Fruit fly (Drosophila melanogaster) whole organism, embryonic: ENCODE data around the gene CG1024.

ENCODE experiments used
- Asciz ChIP-seq: fragments of 200-800 bp; sonication (Bioruptor generic); optimal IDR thresholded peaks from 2 replicates; lab custom pipeline; 2017; ENCODE audit warnings: missing biosample characterization, mild to moderate bottlenecking, missing genetic modification characterization, missing genetic modification reagents
- CG10366 ChIP-seq: fragments of 200-800 bp; sonication (Bioruptor generic); IDR thresholded peaks from 2 replicates; pipeline ENCODE4 v1.3.6; 2022; ENCODE audit warnings: missing biosample characterization, missing genetic modification characterization
- CG10543 ChIP-seq: fragments of 200-800 bp; sonication (Bioruptor generic); optimal IDR thresholded peaks from 3 replicates; lab custom pipeline; 2017; ENCODE audit warnings: missing biosample characterization, mild to moderate bottlenecking, missing genetic modification characterization, moderate library complexity
- CG12104 ChIP-seq: fragments of 200-800 bp; sonication (Bioruptor generic); optimal IDR thresholded peaks from 3 replicates; lab custom pipeline; 2016; ENCODE audit warnings: missing biosample characterization, missing genetic modification characterization
- CG12659 ChIP-seq: fragments of 200-800 bp; sonication (Bioruptor generic); optimal IDR thresholded peaks from 3 replicates; lab custom pipeline; 2017; ENCODE audit warnings: mild to moderate bottlenecking, missing biosample characterization, missing genetic modification reagents, missing genetic modification characterization
- CG12942 ChIP-seq: fragments of 200-800 bp; sonication (Bioruptor generic); optimal IDR thresholded peaks from 3 replicates; lab custom pipeline; 2016; ENCODE audit warnings: missing biosample characterization, missing genetic modification characterization
- CG13894 ChIP-seq: fragments of 200-800 bp; sonication (Bioruptor generic); optimal IDR thresholded peaks from 3 replicates; lab custom pipeline; 2018; ENCODE audit warnings: missing biosample characterization, mild to moderate bottlenecking, missing genetic modification characterization, moderate library complexity
- CG14014 ChIP-seq: fragments of 200-800 bp; sonication (Bioruptor generic); IDR thresholded peaks from 2 replicates; pipeline ENCODE4 v1.3.6; 2022; ENCODE audit warnings: missing biosample characterization, missing genetic modification characterization
- CG15601 ChIP-seq: fragments of 200-800 bp; sonication (Bioruptor generic); optimal IDR thresholded peaks from 3 replicates; lab custom pipeline; 2019; ENCODE audit warnings: missing biosample characterization, mild to moderate bottlenecking, missing genetic modification characterization, moderate library complexity
- CG15696 ChIP-seq: fragments of 200-800 bp; sonication (Bioruptor generic); optimal IDR thresholded peaks from 2 replicates; lab custom pipeline; 2019; ENCODE audit warnings: missing biosample characterization, mild to moderate bottlenecking, missing genetic modification characterization, moderate library complexity
- CG17361 ChIP-seq: fragments of 200-800 bp; sonication (Bioruptor generic); IDR thresholded peaks from 3 replicates; pipeline ENCODE4 v1.3.6; 2022; ENCODE audit warnings: missing biosample characterization, missing genetic modification characterization
- CG18262 ChIP-seq: fragments of 200-800 bp; optimal IDR thresholded peaks from 3 replicates; lab custom pipeline; 2019; ENCODE audit warnings: missing biosample characterization, mild to moderate bottlenecking, missing genetic modification characterization, moderate library complexity
- CG18764 ChIP-seq: fragments of 200-800 bp; sonication (Bioruptor generic); optimal IDR thresholded peaks from 3 replicates; lab custom pipeline; 2016; ENCODE audit warnings: missing biosample characterization, missing genetic modification characterization
- CG3163 ChIP-seq: fragments of 200-800 bp; sonication (Bioruptor generic); optimal IDR thresholded peaks from 3 replicates; lab custom pipeline; 2016; ENCODE audit warnings: missing biosample characterization, missing genetic modification characterization
- CG32767 ChIP-seq: fragments of 200-800 bp; sonication (Bioruptor generic); IDR thresholded peaks from 2 replicates; pipeline ENCODE4 v1.3.6; 2022; ENCODE audit warnings: missing biosample characterization, missing genetic modification characterization
- CG6272 ChIP-seq: fragments of 200-800 bp; sonication (Bioruptor generic); IDR thresholded peaks from 2 replicates; pipeline ENCODE4 v1.3.6; 2022; ENCODE audit warnings: missing biosample characterization, missing genetic modification characterization
- CG6765 ChIP-seq: fragments of 200-800 bp; sonication (Bioruptor generic); optimal IDR thresholded peaks from 3 replicates; lab custom pipeline; 2017; ENCODE audit warnings: missing biosample characterization, mild to moderate bottlenecking, missing genetic modification characterization
- CG7357 ChIP-seq: fragments of 200-800 bp; sonication (Bioruptor generic); IDR thresholded peaks from 3 replicates; pipeline ENCODE4 v1.3.6; 2022; ENCODE audit warnings: missing biosample characterization, missing genetic modification characterization
- CG7745 ChIP-seq: fragments of 200-800 bp; sonication (Bioruptor generic); optimal IDR thresholded peaks from 2 replicates; lab custom pipeline; 2018; ENCODE audit warnings: missing biosample characterization, mild to moderate bottlenecking, missing genetic modification characterization, moderate library complexity
- CG7839 ChIP-seq: fragments of 200-800 bp; sonication (Bioruptor generic); optimal IDR thresholded peaks from 3 replicates; lab custom pipeline; 2018; ENCODE audit warnings: missing biosample characterization, mild to moderate bottlenecking, missing genetic modification characterization, moderate library complexity
- CrebB ChIP-seq: fragments of 200-800 bp; sonication (Bioruptor generic); optimal IDR thresholded peaks from 3 replicates; lab custom pipeline; 2018; ENCODE audit warnings: missing biosample characterization, mild to moderate bottlenecking, missing genetic modification characterization
- Hmr ChIP-seq: fragments of 200-800 bp; sonication (Bioruptor generic); optimal IDR thresholded peaks from 3 replicates; lab custom pipeline; 2017; ENCODE audit warnings: mild to moderate bottlenecking, missing biosample characterization, missing genetic modification reagents, missing genetic modification characterization
- Hr3 ChIP-seq: fragments of 200-800 bp; sonication (Bioruptor generic); optimal IDR thresholded peaks from 3 replicates; lab custom pipeline; 2016; ENCODE audit warnings: missing biosample characterization, missing genetic modification characterization
- Lhr ChIP-seq: fragments of 200-800 bp; sonication (Bioruptor generic); optimal IDR thresholded peaks from 3 replicates; lab custom pipeline; 2017; ENCODE audit warnings: mild to moderate bottlenecking, missing biosample characterization, missing genetic modification reagents, missing genetic modification characterization
- Max ChIP-seq: fragments of 200-800 bp; sonication (Bioruptor generic); optimal IDR thresholded peaks from 2 replicates; lab custom pipeline; 2016; ENCODE audit warnings: missing biosample characterization, mild to moderate bottlenecking, missing genetic modification characterization
- Neu2 ChIP-seq: fragments of 200-800 bp; sonication (Bioruptor generic); optimal IDR thresholded peaks from 3 replicates; lab custom pipeline; 2016; ENCODE audit warnings: missing biosample characterization, missing genetic modification characterization, borderline replicate concordance
- Nf-YB ChIP-seq: fragments of 200-800 bp; sonication (Bioruptor generic); optimal IDR thresholded peaks from 3 replicates; lab custom pipeline; 2019; ENCODE audit warnings: missing biosample characterization, mild to moderate bottlenecking, missing genetic modification characterization, moderate library complexity
- az2 ChIP-seq: fragments of 200-800 bp; sonication (Bioruptor generic); optimal IDR thresholded peaks from 3 replicates; lab custom pipeline; 2016; ENCODE audit warnings: missing biosample characterization, missing genetic modification characterization
- bigmax ChIP-seq: fragments of 200-800 bp; sonication (Bioruptor generic); optimal IDR thresholded peaks from 2 replicates; lab custom pipeline; 2018; ENCODE audit warnings: missing biosample characterization, mild to moderate bottlenecking, missing genetic modification characterization
- bowl ChIP-seq: fragments of 200-800 bp; sonication (Bioruptor generic); IDR thresholded peaks from 2 replicates; pipeline ENCODE4 v1.3.6; 2022; ENCODE audit warnings: missing biosample characterization, missing genetic modification characterization
- crp ChIP-seq, 2 experiments: fragments of 200-800 bp; sonication (Bioruptor generic); optimal IDR thresholded peaks; 2 replicates in 1 of 2; 3 replicates in 1 of 2; lab custom pipeline; 2017; ENCODE audit warnings: missing biosample characterization in 2 of 2, missing genetic modification characterization in 2 of 2, mild to moderate bottlenecking in 1 of 2, moderate library complexity in 1 of 2
- dan ChIP-seq: fragments of 200-800 bp; sonication (Bioruptor generic); IDR thresholded peaks from 2 replicates; pipeline ENCODE4 v1.3.6; 2022; ENCODE audit warnings: missing biosample characterization, missing genetic modification characterization
- fd3F ChIP-seq: fragments of 200-800 bp; sonication (Bioruptor generic); optimal IDR thresholded peaks from 2 replicates; lab custom pipeline; 2018; ENCODE audit warnings: missing biosample characterization, mild to moderate bottlenecking, missing genetic modification characterization, moderate library complexity
- gem ChIP-seq: fragments of 200-800 bp; sonication (Bioruptor generic); optimal IDR thresholded peaks from 2 replicates; lab custom pipeline; 2019; ENCODE audit warnings: missing biosample characterization, mild to moderate bottlenecking, missing genetic modification characterization, moderate library complexity
- hbn ChIP-seq: fragments of 200-800 bp; sonication (Bioruptor generic); IDR thresholded peaks from 2 replicates; pipeline ENCODE4 v1.3.6; 2022; ENCODE audit warnings: missing biosample characterization, missing genetic modification characterization; ENCODE audit not compliant: partially characterized antibody
- hkb ChIP-seq, 2 experiments: fragments of 200-800 bp in 1 of 2; fragments of >200 bp in 1 of 2; sonication (Bioruptor generic) in 1 of 2; IDR thresholded peaks in 1 of 2; optimal IDR thresholded peaks in 1 of 2; 2 replicates each; pipeline versions ENCODE4 v1.3.6 to Lab custom; 2017 to 2022; ENCODE audit warnings: missing biosample characterization in 1 of 2, missing genetic modification characterization in 1 of 2
- kni ChIP-seq: fragments of 200-800 bp; sonication (Bioruptor generic); optimal IDR thresholded peaks from 3 replicates; lab custom pipeline; 2017; ENCODE audit warnings: mild to moderate bottlenecking, missing biosample characterization, missing genetic modification reagents, missing genetic modification characterization
- mam ChIP-seq: fragments of 200-800 bp; sonication (Bioruptor generic); optimal IDR thresholded peaks from 3 replicates; lab custom pipeline; 2016; ENCODE audit warnings: missing biosample characterization, missing genetic modification characterization
- org-1 ChIP-seq: fragments of 200-800 bp; sonication (Bioruptor generic); optimal IDR thresholded peaks from 2 replicates; lab custom pipeline; 2017; ENCODE audit warnings: missing biosample characterization, missing genetic modification characterization
- otp ChIP-seq: fragments of 200-800 bp; sonication (Bioruptor generic); IDR thresholded peaks from 3 replicates; pipeline ENCODE4, ENCODE4 v1.3.6; 2022; ENCODE audit warnings: missing biosample characterization, missing genetic modification characterization
- p53 ChIP-seq: fragments of 200-800 bp; sonication (Bioruptor generic); optimal IDR thresholded peaks from 2 replicates; lab custom pipeline; 2016; ENCODE audit warnings: missing biosample characterization, missing genetic modification characterization
- ro ChIP-seq: fragments of 200-800 bp; sonication (Bioruptor generic); IDR thresholded peaks from 2 replicates; pipeline ENCODE4 v1.3.6; 2022; ENCODE audit warnings: missing biosample characterization, missing genetic modification characterization
- sd ChIP-seq: fragments of 200-800 bp; sonication (Bioruptor generic); optimal IDR thresholded peaks from 3 replicates; lab custom pipeline; 2018; ENCODE audit warnings: missing biosample characterization, mild to moderate bottlenecking, missing genetic modification characterization, moderate library complexity
- slbo ChIP-seq: fragments of 200-800 bp; sonication (Bioruptor generic); IDR thresholded peaks from 2 replicates; pipeline ENCODE4 v1.3.6; 2022; ENCODE audit warnings: missing biosample characterization, missing genetic modification characterization
- toy ChIP-seq: fragments of 200-800 bp; sonication (Bioruptor generic); IDR thresholded peaks from 2 replicates; pipeline ENCODE4 v1.3.6; 2022; ENCODE audit warnings: missing biosample characterization, missing genetic modification characterization
- trh ChIP-seq: fragments of 200-800 bp; sonication (Bioruptor generic); optimal IDR thresholded peaks from 2 replicates; lab custom pipeline; 2016; ENCODE audit warnings: missing biosample characterization, missing genetic modification characterization
- vnd ChIP-seq: fragments of 200-800 bp; sonication (Bioruptor generic); IDR thresholded peaks from 3 replicates; pipeline ENCODE4 v1.3.6; 2022; ENCODE audit warnings: missing biosample characterization, missing genetic modification characterization; ENCODE audit not compliant: partially characterized antibody
- zf30C ChIP-seq: fragments of 200-800 bp; sonication (Bioruptor generic); optimal IDR thresholded peaks from 3 replicates; lab custom pipeline; 2018; ENCODE audit warnings: missing biosample characterization, mild to moderate bottlenecking, missing genetic modification characterization

The CG1024 gene

DNA sequence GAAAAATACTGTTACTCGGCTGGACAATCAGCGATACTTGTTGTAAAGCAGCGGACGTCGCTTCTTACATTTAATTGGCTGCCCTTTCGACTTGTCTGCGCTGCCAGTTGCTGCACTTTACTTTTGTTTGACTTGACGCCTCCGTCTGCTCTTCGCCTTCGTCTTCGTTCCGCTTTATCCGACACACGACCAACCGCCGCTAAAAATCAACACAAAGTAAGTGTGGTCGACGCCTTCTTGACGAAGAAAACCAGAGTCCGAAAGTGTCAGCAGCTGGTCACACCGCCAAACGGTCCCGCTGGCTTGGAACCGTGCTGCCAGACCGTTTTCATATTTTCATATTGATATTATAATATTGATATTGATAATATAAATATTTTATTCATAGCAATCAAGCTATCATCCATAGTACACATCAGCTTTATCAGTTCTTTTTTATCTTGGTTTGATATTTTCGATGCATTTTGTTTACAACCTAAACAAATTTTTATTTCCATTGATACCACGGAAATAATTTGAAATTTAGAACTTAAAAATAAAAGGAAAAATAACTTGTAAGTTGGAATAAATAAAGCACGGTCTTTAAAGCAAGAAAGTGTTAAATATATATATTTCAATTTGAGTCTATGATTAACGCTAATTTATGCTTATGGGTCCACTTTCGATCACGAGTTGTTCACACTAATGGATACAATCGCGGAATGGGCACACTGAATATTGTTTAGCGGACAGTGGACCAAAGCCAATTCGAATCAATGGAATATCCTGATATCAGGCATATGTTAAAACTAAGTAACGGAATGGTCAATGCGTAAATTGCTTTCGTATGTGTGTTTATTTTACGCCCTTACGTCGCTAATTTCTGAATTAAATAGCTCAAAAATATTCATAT is 25.8 kb upstream of the CG1024 start, which contains the start of gene Dmtn (continued):
- TF ChIP-seq CG15696 (tag; lab: Kevin White, UChicago) = peak; percentile 16
- no peak for TF ChIP-seq CG18764 (GFP tag; lab: Kevin White, UChicago)
- TF ChIP-seq CG7839 (tag; lab: Kevin White, UChicago) = peak; percentile 27
- TF ChIP-seq CG10543 (GFP tag; lab: Kevin White, UChicago) = peak; percentile 49
- TF ChIP-seq Lhr = peak; percentile 80
- TF ChIP-seq CG12659 (GFP tag; lab: Kevin White, UChicago) = peak; percentile 56
- TF ChIP-seq org-1 = no peak
- peak; percentile 59 for TF ChIP-seq Hmr (GFP tag; lab: Kevin White, UChicago)
- TF ChIP-seq CG17361 (GFP tag; lab: Robert Waterston, UW) = no peak
- TF ChIP-seq CG12942 = no peak
- TF ChIP-seq slbo = no peak
- TF ChIP-seq Hr3 (GFP tag; lab: Kevin White, UChicago) = peak; percentile 3
- TF ChIP-seq crp (GFP tag; optimal IDR thresholded peaks at IDR 0.05; lab: Kevin White, UChicago) = peak in 1 of 2 experiments; percentile 7
- peak; percentile 48 for TF ChIP-seq gem (tag; lab: Kevin White, UChicago)
- TF ChIP-seq dan = no peak
- no peak for TF ChIP-seq Nf-YB
- TF ChIP-seq CG6765 (GFP tag; lab: Kevin White, UChicago) = no peak
- TF ChIP-seq bigmax (GFP tag; lab: Kevin White, UChicago) = peak; percentile 1
- TF ChIP-seq sd (tag; lab: Kevin White, UChicago) = no peak
- TF ChIP-seq kni = peak; percentile 60
- no peak for TF ChIP-seq CG12104 (GFP tag; lab: Kevin White, UChicago)
- TF ChIP-seq CG13894 = peak; percentile 44
- no peak for TF ChIP-seq Asciz (GFP tag; lab: Kevin White, UChicago)
- peak; percentile 34 for TF ChIP-seq CrebB (tag; lab: Kevin White, UChicago)
- no peak for TF ChIP-seq Neu2 (GFP tag; lab: Kevin White, UChicago)
- TF ChIP-seq mam (GFP tag; lab: Kevin White, UChicago) = peak; percentile 10
- no peak for TF ChIP-seq trh (GFP tag; lab: Kevin White, UChicago)
- TF ChIP-seq CG18262 (tag; lab: Kevin White, UChicago) = peak; percentile 40
- no peak for TF ChIP-seq CG10366 (GFP tag; lab: Robert Waterston, UW)
- no peak for TF ChIP-seq CG6272 (GFP tag; lab: Robert Waterston, UW)
- no peak for TF ChIP-seq p53 (GFP tag; lab: Kevin White, UChicago)
- TF ChIP-seq otp (GFP tag; lab: Robert Waterston, UW) = no peak
- TF ChIP-seq ro (GFP tag; lab: Robert Waterston, UW) = no peak
- no peak for TF ChIP-seq bowl (GFP tag; lab: Robert Waterston, UW)
- TF ChIP-seq CG7357 (GFP tag; lab: Robert Waterston, UW) = peak; percentile 81
- peak; percentile 16 for TF ChIP-seq CG15601 (tag; lab: Kevin White, UChicago)
- TF ChIP-seq toy (GFP tag; lab: Robert Waterston, UW) = no peak
- no peak for TF ChIP-seq CG32767 (GFP tag; lab: Robert Waterston, UW)
- TF ChIP-seq hkb (optimal IDR thresholded peaks at IDR 0.05; lab: Kevin White, UChicago) = no peak
- TF ChIP-seq hkb (GFP tag; IDR thresholded peaks at IDR 0.05; lab: Robert Waterston, UW) = no peak
- TF ChIP-seq zf30C (GFP tag; lab: Kevin White, UChicago) = no peak
- TF ChIP-seq vnd (GFP tag; lab: Robert Waterston, UW) = no peak
- peak; percentile 2 for TF ChIP-seq az2
- peak; percentile 19 for TF ChIP-seq CG3163 (GFP tag; lab: Kevin White, UChicago)
- no peak for TF ChIP-seq CG7745 (tag; lab: Kevin White, UChicago)
- TF ChIP-seq CG14014 (GFP tag; lab: Robert Waterston, UW) = no peak
- no peak for TF ChIP-seq hbn (GFP tag; lab: Robert Waterston, UW)
- TF ChIP-seq Max (GFP tag; lab: Kevin White, UChicago) = no peak
- TF ChIP-seq fd3F (GFP tag; lab: Kevin White, UChicago) = no peak
